Worm (Caenorhabditis elegans) whole organism, L4/young adult: ENCODE data around the gene rab-33.
A peak's percentile ranks its signal among the peaks of the same experiment; 100 is the strongest.

ENCODE experiments used
- W03F9.2 ChIP-seq: fragments of 150-350 bp; optimal IDR thresholded peaks from 2 replicates; lab custom pipeline; 2014; ENCODE audit warnings: missing biosample characterization, missing genetic modification characterization
- dao-5 ChIP-seq: sonication (generic microtip); optimal IDR thresholded peaks from 2 replicates; lab custom pipeline; 2016; ENCODE audit warnings: missing genotype, missing genetic modification characterization, moderate library complexity, missing compliant biosample characterization
- him-1 ChIP-seq: sonication (generic microtip); optimal IDR thresholded peaks from 2 replicates; lab custom pipeline; 2016; ENCODE audit warnings: missing genotype, missing genetic modification reagents, missing genetic modification characterization, missing compliant biosample characterization

rab-33 gene

ce11 chrIII:10519615-10520014 lies 16.0 kb upstream of the rab-33 start:
- TF ChIP-seq him-1 (tag; lab: Kevin White, UChicago) (no peak), W03F9.2 (tag; lab: Kevin White, UChicago) (no peak), dao-5 (no peak)

- no peak for TF ChIP-seq dao-5
- no peak for TF ChIP-seq him-1 (tag; lab: Kevin White, UChicago)
- TF ChIP-seq W03F9.2 (tag; lab: Kevin White, UChicago): no peak
Measured at ce11 chrIII:10518884-10519283, 15.2 kb upstream of the rab-33 start.

- TF ChIP-seq him-1 (tag; lab: Kevin White, UChicago) (no peak), W03F9.2 (tag; lab: Kevin White, UChicago) (no peak), dao-5 (no peak)
Measured at ce11 chrIII:10515751-10516150, 12.1 kb upstream of the rab-33 start.

- TF ChIP-seq dao-5: no peak
- TF ChIP-seq him-1 (tag; lab: Kevin White, UChicago): no peak
- no peak for TF ChIP-seq W03F9.2 (tag; lab: Kevin White, UChicago)
Measured at ce11 chrIII:10512570-10512969, 8.9 kb upstream of the rab-33 start.

- TF ChIP-seq him-1 (tag; lab: Kevin White, UChicago): no peak
- TF ChIP-seq W03F9.2 (tag; lab: Kevin White, UChicago): peak; percentile 84
Measured at ce11 chrIII:10506699-10507248, 3.1 kb upstream of the rab-33 start, which contains the start of the genes sip-1 and sly-1. sip-1 (minus strand) TSS chrIII:10506801. sly-1 (plus strand) TSS chrIII:10507058.

- no peak for TF ChIP-seq him-1 (tag; lab: Kevin White, UChicago)
- peak; percentile 18 for TF ChIP-seq dao-5
- TF ChIP-seq W03F9.2 (tag; lab: Kevin White, UChicago): no peak
Measured at ce11 chrIII:10505943-10506698, 2.5 kb upstream of the rab-33 start.

- TF ChIP-seq him-1 (tag; lab: Kevin White, UChicago) (no peak), W03F9.2 (tag; lab: Kevin White, UChicago) (peak; percentile 95)
Measured at ce11 chrIII:10505182-10505581, 1.5 kb upstream of the rab-33 start, which contains the start of the genes taf-11.3 and urm-1. taf-11.3 (minus strand) TSS chrIII:10505250. urm-1 (plus strand) TSS chrIII:10505480.

ce11 chrIII:10488052-10488451 lies 15.6 kb downstream of the rab-33 start, which contains the start of gene ptr-25:
ptr-25 (plus strand) TSS chrIII:10488124.
- TF ChIP-seq him-1 (tag; lab: Kevin White, UChicago): no peak
- no peak for TF ChIP-seq W03F9.2 (tag; lab: Kevin White, UChicago)
- no peak for TF ChIP-seq dao-5

ce11 chrIII:10486455-10486854 lies 17.2 kb downstream of the rab-33 start:
- TF ChIP-seq W03F9.2 (tag; lab: Kevin White, UChicago) (no peak), dao-5 (no peak), him-1 (tag; lab: Kevin White, UChicago) (no peak)

ce11 chrIII:10481988-10482387 lies 21.7 kb downstream of the rab-33 start, which contains the start of gene D2045.8:
D2045.8 (plus strand) TSS chrIII:10482288.
- TF ChIP-seq dao-5 (no peak), him-1 (tag; lab: Kevin White, UChicago) (no peak), W03F9.2 (tag; lab: Kevin White, UChicago) (no peak)

ce11 chrIII:10481497-10481896 lies 22.2 kb downstream of the rab-33 start:
- no peak for TF ChIP-seq W03F9.2 (tag; lab: Kevin White, UChicago)
- TF ChIP-seq him-1 (tag; lab: Kevin White, UChicago): no peak
- TF ChIP-seq dao-5: no peak

ce11 chrIII:10479180-10479579 lies 24.5 kb downstream of the rab-33 start, which contains the start of gene D2045.7:
D2045.7 (plus strand) TSS chrIII:10479480.
- TF ChIP-seq dao-5 (no peak), him-1 (tag; lab: Kevin White, UChicago) (no peak), W03F9.2 (tag; lab: Kevin White, UChicago) (no peak)

- TF ChIP-seq W03F9.2 (tag; lab: Kevin White, UChicago): no peak
- no peak for TF ChIP-seq him-1 (tag; lab: Kevin White, UChicago)
- no peak for TF ChIP-seq dao-5
Measured at ce11 chrIII:10474945-10475344, 28.7 kb downstream of the rab-33 start, which contains the start of gene D2045.9. D2045.9 (plus strand) TSS chrIII:10475245.

ce11 chrIII:10470927-10471326 lies 32.7 kb downstream of the rab-33 start, which contains the start of gene cul-1:
cul-1 (plus strand) TSS chrIII:10471237.
- TF ChIP-seq dao-5 (no peak), W03F9.2 (tag; lab: Kevin White, UChicago) (no peak), him-1 (tag; lab: Kevin White, UChicago) (no peak)
